Worm (Caenorhabditis elegans): ENCODE results near the gene ceh-36.
A peak's percentile ranks its signal among the peaks of the same experiment; 100 is the strongest.

Gene ceh-36

ce11 chrX:14161684-14162347 lies 24.6 kb downstream of the ceh-36 start, which contains the start of gene lgc-25 (continued):
- TF ChIP-seq nhr-80 (tag; optimal IDR thresholded peaks at IDR 0.05): no peak
- TF ChIP-seq fkh-3 (tag; optimal IDR thresholded peaks at IDR 0.05): no peak
- TF ChIP-seq ztf-6 (GFP tag; IDR thresholded peaks at IDR 0.05): no peak
- TF ChIP-seq lin-35 (GFP tag; optimal IDR thresholded peaks at IDR 0.05): no peak
- TF ChIP-seq mcd-1 (GFP tag; IDR thresholded peaks at IDR 0.05): no peak; the same call in 1 of the 2 replicates
- TF ChIP-seq ceh-79 (tag; optimal IDR thresholded peaks at IDR 0.05): no peak
- no peak for TF ChIP-seq Y53F4B.3 (GFP tag; IDR thresholded peaks at IDR 0.05)
- TF ChIP-seq chd-7 (tag; optimal IDR thresholded peaks at IDR 0.05): no peak
- peak; percentile 58 for TF ChIP-seq ztf-26 (tag; optimal IDR thresholded peaks at IDR 0.05)
- TF ChIP-seq B0336.3 (GFP tag; IDR thresholded peaks at IDR 0.05): no peak
- TF ChIP-seq ets-4 (GFP tag; optimal IDR thresholded peaks at IDR 0.05): no peak
- TF ChIP-seq F49E8.2 (tag; optimal IDR thresholded peaks at IDR 0.05; ENCODE audit: insufficient read depth): no peak
- TF ChIP-seq nfya-2 (GFP tag; IDR thresholded peaks at IDR 0.05): no peak
- no peak for TF ChIP-seq bed-1 (GFP tag; IDR thresholded peaks at IDR 0.05)
- no peak for TF ChIP-seq egrh-3 (GFP tag; IDR thresholded peaks at IDR 0.05)
- no peak for TF ChIP-seq ztf-25 (GFP tag; IDR thresholded peaks at IDR 0.05)
- TF ChIP-seq ceh-100 (GFP tag; IDR thresholded peaks at IDR 0.05): no peak
- TF ChIP-seq lin-40 (tag; optimal IDR thresholded peaks at IDR 0.05): no peak
- peak; percentile 91 for TF ChIP-seq tbp1 (GFP tag; optimal IDR thresholded peaks at IDR 0.05)
- peak; percentile 21 for TF ChIP-seq atf-7 (tag; optimal IDR thresholded peaks at IDR 0.05)
- TF ChIP-seq akir-1 (GFP tag; optimal IDR thresholded peaks at IDR 0.05): no peak
- TF ChIP-seq let-607 (tag; optimal IDR thresholded peaks at IDR 0.05): peak in 1 of 2 experiments; percentile 65
- peak; percentile 59 to 73 for TF ChIP-seq rec-8 (tag; optimal IDR thresholded peaks at IDR 0.05)
- TF ChIP-seq attf-6 (GFP tag; IDR thresholded peaks at IDR 0.05): no peak
- TF ChIP-seq F57C9.4 (tag; optimal IDR thresholded peaks at IDR 0.05): no peak
- TF ChIP-seq cebp-1 (GFP tag; IDR thresholded peaks at IDR 0.05): 0 out of 2 replicates have a peak, but pooled peaks have one; percentile 36
- no peak for TF ChIP-seq cebp-1 (tag; optimal IDR thresholded peaks at IDR 0.05)
- TF ChIP-seq hsf-1 (GFP tag; IDR thresholded peaks at IDR 0.05): no peak
- TF ChIP-seq egl-44 (GFP tag; IDR thresholded peaks at IDR 0.05): no peak
- no peak for TF ChIP-seq aptf-3 (GFP tag; IDR thresholded peaks at IDR 0.05)
- TF ChIP-seq dpl-1 (GFP tag; optimal IDR thresholded peaks at IDR 0.05): no peak
- no peak for TF ChIP-seq lsy-27 (tag; optimal IDR thresholded peaks at IDR 0.05; ENCODE audit: borderline replicate concordance, insufficient read depth)
- no peak for TF ChIP-seq nhr-120 (GFP tag; IDR thresholded peaks at IDR 0.05)
- peak; percentile 84 for TF ChIP-seq lin-26 (GFP tag; IDR thresholded peaks at IDR 0.05)

ce11 chrX:14156913-14157312 lies 29.5 kb downstream of the ceh-36 start, which contains the start of gene ceh-90:
Gene ceh-90 (minus strand): TSS chrX:14157013.
- no peak for TF ChIP-seq B0261.1 (tag; optimal IDR thresholded peaks at IDR 0.05)
- TF ChIP-seq madf-6 (GFP tag; IDR thresholded peaks at IDR 0.05): no peak

ce11 chrX:14152644-14153043 lies 33.7 kb downstream of the ceh-36 start:
- TF ChIP-seq unc-62 (GFP tag; optimal IDR thresholded peaks at IDR 0.05) (no peak), lsy-27 (tag; optimal IDR thresholded peaks at IDR 0.05; ENCODE audit: borderline replicate concordance, insufficient read depth) (no peak), snpc-1.1 (tag; optimal IDR thresholded peaks at IDR 0.05; ENCODE audit: insufficient read depth) (no peak), hrde-1 (tag; optimal IDR thresholded peaks at IDR 0.05; ENCODE audit: borderline replicate concordance) (no peak), lag-1 (GFP tag; IDR thresholded peaks at IDR 0.05) (no peak), rcor-1 (GFP tag; IDR thresholded peaks at IDR 0.05) (no peak), F57A8.1 (GFP tag; optimal IDR thresholded peaks at IDR 0.05) (no peak), nhr-90 (tag; optimal IDR thresholded peaks at IDR 0.05) (no peak), zim-3 (tag; optimal IDR thresholded peaks at IDR 0.05) (no peak), ztf-25 (GFP tag; IDR thresholded peaks at IDR 0.05) (no peak), atf-7 (tag; optimal IDR thresholded peaks at IDR 0.05) (no peak), aptf-3 (GFP tag; IDR thresholded peaks at IDR 0.05) (no peak)
